Worm (Caenorhabditis elegans) whole organism, L1 larva: Measurements from ENCODE around the gene twk-34.

Source experiments
- ceh-8 ChIP-seq: fragments of 200-800 bp; sonication (Bioruptor generic); optimal IDR thresholded peaks from 2 replicates; lab custom pipeline; 2018; ENCODE audit warnings: mild to moderate bottlenecking, missing genetic modification characterization, moderate library complexity, missing compliant biosample characterization
- dsc-1 ChIP-seq: sonication (generic microtip); optimal IDR thresholded peaks from 2 replicates; lab custom pipeline; 2016; ENCODE audit warnings: mild to moderate bottlenecking, missing genetic modification characterization, missing compliant biosample characterization
- egl-13 ChIP-seq: sonication (generic microtip); optimal IDR thresholded peaks from 2 replicates; lab custom pipeline; 2016; ENCODE audit warnings: missing genotype, missing genetic modification reagents, missing genetic modification characterization, missing compliant biosample characterization
- nhr-71 ChIP-seq: sonication (generic microtip); optimal IDR thresholded peaks from 2 replicates; lab custom pipeline; 2016; ENCODE audit warnings: mild to moderate bottlenecking, missing genetic modification characterization, moderate library complexity, missing compliant biosample characterization
- skn-1 ChIP-seq: fragments of 150-350 bp; optimal IDR thresholded peaks from 2 replicates; lab custom pipeline; 2014; ENCODE audit warnings: missing biosample characterization, missing genetic modification characterization
- zag-1 ChIP-seq: fragments of 150-350 bp; optimal IDR thresholded peaks from 2 replicates; lab custom pipeline; 2014; ENCODE audit warnings: missing biosample characterization, missing genetic modification characterization

- TF ChIP-seq zag-1 (no peak), nhr-71 (tag; lab: Kevin White, UChicago) (no peak), skn-1 (no peak), dsc-1 (tag; lab: Kevin White, UChicago) (no peak), ceh-8 (GFP tag; lab: Kevin White, UChicago) (no peak), egl-13 (tag; lab: Kevin White, UChicago) (no peak)
Measured at ce11 chrV:15721431-15721830, 16.7 kb downstream of the twk-34 start.
